Fruit fly (Drosophila melanogaster): Measurements from ENCODE around the gene Cyp313a4.

dm6 chr3R:12650537-12650936 lies 30.6 kb downstream of the Cyp313a4 start:
- TF ChIP-seq cnc (optimal IDR thresholded peaks at IDR 0.05) (no peak), tj (GFP tag; optimal IDR thresholded peaks at IDR 0.05) (no peak)
